Fruit fly (Drosophila melanogaster): Measurements from ENCODE around the gene Mst84B.

Mst84B gene

dm6 chr3R:7088837-7089361 lies 26.9 kb downstream of the Mst84B start (continued):
- TF ChIP-seq Dek (tag; optimal IDR thresholded peaks at IDR 0.05) (no peak), sob (GFP tag; IDR thresholded peaks at IDR 0.05) (no peak), so (GFP tag; IDR thresholded peaks at IDR 0.05) (no peak), CG1602 (GFP tag; optimal IDR thresholded peaks at IDR 0.05) (no peak), ash1 (GFP tag; optimal IDR thresholded peaks at IDR 0.05) (no peak), Camta (GFP tag; optimal IDR thresholded peaks at IDR 0.05) (no peak), CG7786 (GFP tag; optimal IDR thresholded peaks at IDR 0.05) (no peak), CG3163 (GFP tag; optimal IDR thresholded peaks at IDR 0.05) (no peak), Optix (GFP tag; IDR thresholded peaks at IDR 0.05) (no peak), grn (GFP tag; optimal IDR thresholded peaks at IDR 0.05) (no peak), NFAT (GFP tag; IDR thresholded peaks at IDR 0.05) (0 out of 2 replicates have a peak, but pooled peaks have one; percentile 21), seq (GFP tag; IDR thresholded peaks at IDR 0.05) (no peak), CG2199 (GFP tag; IDR thresholded peaks at IDR 0.05) (no peak), Chrac-16 (GFP tag; optimal IDR thresholded peaks at IDR 0.05) (no peak), Hey (tag; optimal IDR thresholded peaks at IDR 0.05) (no peak), Awh (GFP tag; IDR thresholded peaks at IDR 0.05) (no peak), zf30C (GFP tag; optimal IDR thresholded peaks at IDR 0.05) (peak; percentile 6)

DNA sequence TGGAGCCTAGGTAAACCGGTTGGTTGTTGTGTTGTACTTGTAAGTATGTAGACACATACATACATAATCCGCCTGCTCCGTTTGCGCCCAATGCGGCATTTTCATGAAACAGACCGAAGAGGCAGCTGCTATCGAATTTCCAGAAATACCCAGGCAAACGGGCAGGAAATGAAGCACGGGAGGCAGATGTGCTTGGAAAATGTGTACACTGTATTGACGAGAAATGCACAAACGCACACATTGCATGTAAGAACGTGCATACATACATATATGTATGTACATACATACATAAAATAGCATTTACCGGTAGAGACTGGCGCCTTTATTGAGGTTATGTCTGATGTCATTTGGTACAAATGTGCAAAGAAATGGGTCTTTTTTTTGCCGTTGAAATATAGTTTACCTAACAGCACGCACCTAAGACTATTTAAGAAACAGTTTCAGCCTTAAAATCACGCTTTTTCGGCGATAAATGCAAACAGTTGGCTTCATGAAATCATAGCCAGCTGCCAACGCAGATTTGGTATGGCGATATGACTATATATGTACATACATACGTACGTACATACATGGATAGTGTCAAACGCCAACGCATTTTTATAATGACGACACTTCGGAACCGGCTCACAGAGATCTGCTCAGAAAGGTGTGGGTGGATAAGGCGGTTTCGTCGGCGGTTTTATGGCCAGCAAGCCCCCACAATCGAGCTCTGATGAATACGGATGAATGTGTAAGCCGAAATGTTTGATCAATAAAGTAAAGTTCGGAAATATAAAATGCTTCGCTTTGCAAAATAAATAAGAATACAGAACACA lies 27.8 kb downstream of the Mst84B start:
- TF ChIP-seq CG2116 (GFP tag; optimal IDR thresholded peaks at IDR 0.05) (peak; percentile 17), CG1529 (GFP tag; optimal IDR thresholded peaks at IDR 0.05) (peak; percentile 10), CG4328 (GFP tag; optimal IDR thresholded peaks at IDR 0.05) (no peak), Fer1 (GFP tag; optimal IDR thresholded peaks at IDR 0.05) (no peak), dmrt11E (tag; optimal IDR thresholded peaks at IDR 0.05) (no peak), sr (GFP tag; IDR thresholded peaks at IDR 0.05) (peak; percentile 93), pho (GFP tag; optimal IDR thresholded peaks at IDR 0.05) (no peak), CG10543 (GFP tag; optimal IDR thresholded peaks at IDR 0.05) (no peak), CG6765 (GFP tag; optimal IDR thresholded peaks at IDR 0.05) (peak; percentile 21), Atf6 (GFP tag; IDR thresholded peaks at IDR 0.05) (no peak), zfh1 (GFP tag; IDR thresholded peaks at IDR 0.05) (no peak), NC2β (GFP tag; optimal IDR thresholded peaks at IDR 0.05) (no peak), sens (GFP tag) (peak; percentile 78), CG3995 (GFP tag; optimal IDR thresholded peaks at IDR 0.05) (no peak), ERR (GFP tag; optimal IDR thresholded peaks at IDR 0.05) (no peak), CG12155 (GFP tag; optimal IDR thresholded peaks at IDR 0.05) (no peak), CG10209 (GFP tag; optimal IDR thresholded peaks at IDR 0.05) (peak; percentile 15), YL-1 (GFP tag; optimal IDR thresholded peaks at IDR 0.05) (peak; percentile 17), CG11696 (GFP tag; IDR thresholded peaks at IDR 0.05) (no peak), TFAM (GFP tag; optimal IDR thresholded peaks at IDR 0.05) (no peak), CG10462 (GFP tag; optimal IDR thresholded peaks at IDR 0.05) (no peak), CrebB (tag; optimal IDR thresholded peaks at IDR 0.05) (no peak), HmgD (GFP tag; optimal IDR thresholded peaks at IDR 0.05) (no peak), Kr (GFP tag; optimal IDR thresholded peaks at IDR 0.05) (no peak), CG2202 (tag; optimal IDR thresholded peaks at IDR 0.05) (no peak), Ets97D (GFP tag; optimal IDR thresholded peaks at IDR 0.05) (no peak), z (GFP tag; IDR thresholded peaks at IDR 0.05) (no peak), CG4707 (GFP tag; optimal IDR thresholded peaks at IDR 0.05) (no peak), CG5180 (GFP tag; optimal IDR thresholded peaks at IDR 0.05) (no peak), Aef1 (GFP tag; IDR thresholded peaks at IDR 0.05) (no peak), so (GFP tag; IDR thresholded peaks at IDR 0.05) (peak; percentile 43; the same call in 2 of the 3 replicates), HLH54F (GFP tag; optimal IDR thresholded peaks at IDR 0.05) (no peak), gem (tag; optimal IDR thresholded peaks at IDR 0.05) (no peak), D19B (GFP tag; optimal IDR thresholded peaks at IDR 0.05) (no peak)

All from whole organism, embryonic.